Fruit fly (Drosophila melanogaster) whole organism, embryonic: Measurements from ENCODE around the gene CG1998.

Source experiments
- Dll ChIP-seq: fragments of 200-800 bp; sonication (Bioruptor generic); IDR thresholded peaks from 4 replicates; pipeline ENCODE4 v1.3.6; 2022; ENCODE audit warnings: missing biosample characterization, missing genetic modification characterization; ENCODE audit not compliant: partially characterized antibody
- Neu2 ChIP-seq: fragments of 200-800 bp; sonication (Bioruptor generic); optimal IDR thresholded peaks from 3 replicates; lab custom pipeline; 2016; ENCODE audit warnings: missing biosample characterization, missing genetic modification characterization, borderline replicate concordance
- Xbp1 ChIP-seq: fragments of 200-800 bp; sonication (Bioruptor generic); optimal IDR thresholded peaks from 3 replicates; lab custom pipeline; 2016; ENCODE audit warnings: missing biosample characterization, mild to moderate bottlenecking, missing genetic modification characterization
- ap ChIP-seq: fragments of 200-800 bp; sonication (Bioruptor generic); IDR thresholded peaks from 2 replicates; pipeline ENCODE4 v1.3.6; 2022; ENCODE audit warnings: missing biosample characterization, missing genetic modification characterization
- cg ChIP-seq: fragments of 200-800 bp; sonication (Bioruptor generic); optimal IDR thresholded peaks from 3 replicates; lab custom pipeline; 2019; ENCODE audit warnings: missing biosample characterization, mild to moderate bottlenecking, missing genetic modification characterization, moderate library complexity
- gro ChIP-seq: fragments of 200-800 bp; sonication (Bioruptor generic); optimal IDR thresholded peaks from 2 replicates; lab custom pipeline; 2016; ENCODE audit warnings: missing biosample characterization, missing genetic modification characterization
- prd ChIP-seq, 3 experiments: fragments of >200 bp in 2 of 3; fragments of 200-800 bp in 1 of 3; sonication (Bioruptor generic) in 1 of 3; optimal IDR thresholded peaks in 2 of 3; IDR thresholded peaks in 1 of 3; 2 replicates in 2 of 3; 3 replicates in 1 of 3; pipeline versions ENCODE4 v1.3.6 to Lab custom; 2017 to 2022; ENCODE audit warnings: missing biosample characterization in 1 of 3, missing genetic modification characterization in 1 of 3
- sim ChIP-seq: fragments of 200-800 bp; sonication (Bioruptor generic); IDR thresholded peaks from 2 replicates; pipeline ENCODE4 v1.3.6; 2022; ENCODE audit warnings: missing biosample characterization, missing genetic modification characterization
- sob ChIP-seq: fragments of 200-800 bp; sonication (Bioruptor generic); IDR thresholded peaks from 2 replicates; pipeline ENCODE4 v1.3.6; 2022; ENCODE audit warnings: missing biosample characterization, missing genetic modification characterization

dm6 chrX:13410887-13411286 lies 2.0 kb downstream of the CG1998 start:
- TF ChIP-seq gro (GFP tag; lab: Kevin White, UChicago) (no peak), sim (GFP tag; lab: Robert Waterston, UW) (no peak), ap (GFP tag; lab: Robert Waterston, UW) (no peak), Neu2 (GFP tag; lab: Kevin White, UChicago) (no peak), Xbp1 (GFP tag; lab: Kevin White, UChicago) (no peak), cg (GFP tag; lab: Kevin White, UChicago) (no peak), Dll (no peak), sob (no peak), prd (optimal IDR thresholded peaks at IDR 0.05; lab: Kevin White, UChicago) (no peak), prd (GFP tag; IDR thresholded peaks at IDR 0.05; lab: Robert Waterston, UW) (no peak)
